Worm (Caenorhabditis elegans): ENCODE measurements around the gene mrps-7.

Gene mrps-7

DNA sequence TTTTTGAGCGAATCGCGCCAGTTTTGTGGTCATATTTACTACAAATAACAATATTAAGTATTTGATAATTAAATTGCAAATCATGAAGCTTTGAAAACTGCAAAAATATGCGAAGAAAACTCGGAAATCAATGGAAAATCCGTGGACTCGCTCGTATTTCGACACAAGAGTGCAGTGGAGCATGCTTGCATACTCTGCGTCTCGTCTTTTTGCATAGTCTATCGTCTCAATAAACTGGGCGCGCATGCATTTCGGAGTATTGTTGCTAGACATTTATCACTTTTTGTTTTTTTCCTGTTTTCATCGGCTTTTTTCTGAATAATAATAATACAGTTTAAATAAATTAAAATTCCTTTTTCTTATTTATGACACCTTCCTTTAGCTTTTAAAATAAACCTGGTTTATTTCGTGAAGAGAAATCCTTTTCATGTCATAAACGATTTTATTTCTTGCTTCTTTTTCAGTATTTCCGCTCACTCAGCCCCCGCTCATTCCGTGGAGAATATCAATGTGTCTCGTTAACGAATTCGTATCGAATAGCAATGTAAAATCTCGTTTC, at the start of gene mrps-7, which contains the start of gene Y57G11C.3:
TSS of gene mrps-7 (minus strand) at position 38 of the 559 bp plus-strand sequence.
TSS of gene Y57G11C.3 (plus strand) at position 509 of the 559 bp plus-strand sequence.
- TF ChIP-seq jun-1 (tag; optimal IDR thresholded peaks at IDR 0.05) (peak; percentile 71), F49E8.2 (tag; optimal IDR thresholded peaks at IDR 0.05; ENCODE audit: borderline replicate concordance) (no peak), ceh-28 (tag; optimal IDR thresholded peaks at IDR 0.05) (no peak), egl-27 (tag; optimal IDR thresholded peaks at IDR 0.05) (no peak), sdz-12 (GFP tag; optimal IDR thresholded peaks at IDR 0.05) (no peak), F37D6.2 (tag; optimal IDR thresholded peaks at IDR 0.05) (peak; percentile 55), lin-1 (GFP tag; IDR thresholded peaks at IDR 0.05) (0 out of 2 replicates have a peak, but pooled peaks have one; percentile 14), rbr-2 (tag; optimal IDR thresholded peaks at IDR 0.05) (peak; percentile 85), cey-2 (tag; optimal IDR thresholded peaks at IDR 0.05; ENCODE audit: borderline replicate concordance, insufficient read depth) (no peak), fkh-10 (GFP tag; optimal IDR thresholded peaks at IDR 0.05) (peak; percentile 82), ceh-44 (GFP tag; IDR thresholded peaks at IDR 0.05) (no peak), mep-1 (tag; optimal IDR thresholded peaks at IDR 0.05) (peak; percentile 91), snpc-1.2 (GFP tag; IDR thresholded peaks at IDR 0.05) (peak; percentile 87), lin-29 (GFP tag; IDR thresholded peaks at IDR 0.05) (no peak), tag-97 (GFP tag; IDR thresholded peaks at IDR 0.05) (no peak), nhr-48 (tag; optimal IDR thresholded peaks at IDR 0.05) (peak; percentile 24), zfp-3 (GFP tag; conservative IDR thresholded peaks at IDR 0.05) (no peak), zag-1 (tag; optimal IDR thresholded peaks at IDR 0.05) (no peak), dmd-9 (GFP tag; IDR thresholded peaks at IDR 0.05) (no peak), nhr-28 (tag; optimal IDR thresholded peaks at IDR 0.05) (peak; percentile 87), ztf-7 (tag; optimal IDR thresholded peaks at IDR 0.05) (peak; percentile 54), lin-15B (tag; optimal IDR thresholded peaks at IDR 0.05) (peak; percentile 77), ceh-82 (tag; optimal IDR thresholded peaks at IDR 0.05) (no peak), dpl-1 (GFP tag; optimal IDR thresholded peaks at IDR 0.05) (peak; percentile 82), lin-39 (tag; optimal IDR thresholded peaks at IDR 0.05) (no peak), nhr-6 (tag; optimal IDR thresholded peaks at IDR 0.05) (peak; percentile 94), unc-39 (tag; optimal IDR thresholded peaks at IDR 0.05) (no peak), attf-4 (tag; optimal IDR thresholded peaks at IDR 0.05) (no peak), dmd-8 (GFP tag; IDR thresholded peaks at IDR 0.05) (no peak), pqm-1 (tag; optimal IDR thresholded peaks at IDR 0.05) (peak; percentile 38), nhr-42 (GFP tag; IDR thresholded peaks at IDR 0.05) (0 out of 2 replicates have a peak, but pooled peaks have one; percentile 44), mdl-1 (tag; optimal IDR thresholded peaks at IDR 0.05) (peak; percentile 33 to 75), hif-1 (tag; optimal IDR thresholded peaks at IDR 0.05) (peak in 1 of 2 experiments; percentile 73), ama-1 (optimal IDR thresholded peaks at IDR 0.05) (peak; percentile 58), Y48G9A.11 (GFP tag; IDR thresholded peaks at IDR 0.05) (peak; percentile 96), nhr-25 (tag; optimal IDR thresholded peaks at IDR 0.05; ENCODE audit: borderline replicate concordance, insufficient read depth) (peak; percentile 6), lin-38 (GFP tag; IDR thresholded peaks at IDR 0.05) (peak; percentile 100), hlh-30 (tag; optimal IDR thresholded peaks at IDR 0.05; ENCODE audit: insufficient read depth) (peak; percentile 90), zfp-2 (tag; optimal IDR thresholded peaks at IDR 0.05) (peak; percentile 45), mxl-2 (GFP tag; conservative IDR thresholded peaks at IDR 0.05) (no peak), nhr-111 (GFP tag; optimal IDR thresholded peaks at IDR 0.05) (no peak), F10B5.3 (tag; optimal IDR thresholded peaks at IDR 0.05) (peak; percentile 26), lir-3 (tag; optimal IDR thresholded peaks at IDR 0.05) (no peak), T26A8.4 (GFP tag; IDR thresholded peaks at IDR 0.05) (peak; percentile 76), snpc-4 (tag; optimal IDR thresholded peaks at IDR 0.05) (peak; percentile 38), fos-1 (tag; optimal IDR thresholded peaks at IDR 0.05) (no peak), dmd-6 (GFP tag; IDR thresholded peaks at IDR 0.05) (peak; percentile 77), skn-1 (tag; optimal IDR thresholded peaks at IDR 0.05) (no peak), mxl-3 (GFP tag; optimal IDR thresholded peaks at IDR 0.05) (peak; percentile 24), dve-1 (tag; optimal IDR thresholded peaks at IDR 0.05; ENCODE audit: insufficient read depth) (peak; percentile 97), nhr-77 (tag; optimal IDR thresholded peaks at IDR 0.05) (peak; percentile 86)

Data from whole organism, L4 larva.